Fruit fly (Drosophila melanogaster) whole organism: ENCODE measurements around the gene niki.

ENCODE experiments used
- Dll ChIP-seq: fragments of >200 bp; optimal IDR thresholded peaks from 2 replicates; lab custom pipeline; 2017
- EcR ChIP-seq, 2 experiments: fragments of >200 bp; optimal IDR thresholded peaks; 2 replicates each; lab custom pipeline; 2017; ENCODE audit warnings: missing biosample characterization in 2 of 2, missing genetic modification characterization in 2 of 2, missing genetic modification reagents in 2 of 2
- usp ChIP-seq: fragments of >200 bp; optimal IDR thresholded peaks from 2 replicates; lab custom pipeline; 2017; ENCODE audit warnings: missing biosample characterization, missing genetic modification characterization, mixed read lengths

DNA sequence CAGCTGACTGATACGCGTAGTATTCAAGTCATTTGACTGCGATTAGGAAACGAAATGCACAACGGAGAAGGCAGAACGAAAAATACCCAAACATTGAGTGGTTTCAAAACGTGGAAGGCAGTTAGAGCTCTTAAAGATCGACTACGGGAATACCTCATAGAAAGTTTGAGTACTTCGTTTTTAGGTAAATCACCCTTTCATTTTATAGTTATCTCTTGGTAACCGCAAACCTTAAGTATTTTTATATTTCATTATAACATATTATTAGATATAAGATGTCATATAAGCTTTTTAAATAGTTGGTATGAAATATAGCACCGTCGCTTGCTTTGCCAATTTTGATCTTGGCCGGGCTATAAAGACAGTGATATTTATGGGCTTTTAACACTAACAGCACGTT, 19.7 kb upstream of the niki start:
- TF ChIP-seq EcR (GFP tag; optimal IDR thresholded peaks at IDR 0.05; lab: Kevin White, UChicago) (no peak), Dll (no peak), usp (no peak)
